Worm (Caenorhabditis elegans): ENCODE data around the gene btb-5.

Gene btb-5

DNA sequence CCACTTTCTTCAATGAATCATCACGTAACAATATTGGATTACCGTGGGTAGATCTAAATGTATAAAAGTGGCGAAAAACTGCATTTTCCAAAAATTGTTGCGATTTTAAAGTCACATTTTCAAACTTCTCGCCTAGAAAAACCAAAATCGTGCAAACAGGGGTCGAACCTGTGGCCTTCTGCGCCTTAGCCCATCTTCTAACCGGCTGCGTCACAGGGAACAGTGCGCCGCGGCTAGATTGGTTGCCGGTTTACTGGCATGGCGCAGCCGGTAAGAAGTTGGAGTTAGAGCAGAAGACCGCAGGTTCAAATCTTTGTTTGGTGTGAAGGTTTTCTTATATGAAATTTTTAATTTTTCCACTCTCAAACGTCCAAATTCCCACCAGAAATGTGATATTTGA, 11.9 kb downstream of the btb-5 start:
- TF ChIP-seq sdc-2 (tag; optimal IDR thresholded peaks at IDR 0.05), result no peak
- no peak for TF ChIP-seq T23F11.4 (GFP tag; optimal IDR thresholded peaks at IDR 0.05)
- no peak for TF ChIP-seq hlh-15 (tag; optimal IDR thresholded peaks at IDR 0.05)
- no peak for TF ChIP-seq ceh-31 (tag; optimal IDR thresholded peaks at IDR 0.05)
- TF ChIP-seq tbx-7 (tag; optimal IDR thresholded peaks at IDR 0.05), result no peak
- TF ChIP-seq C38D4.7 (GFP tag; optimal IDR thresholded peaks at IDR 0.05), result no peak
- no peak for TF ChIP-seq dmd-4 (tag; optimal IDR thresholded peaks at IDR 0.05; ENCODE audit: borderline replicate concordance)
- no peak for TF ChIP-seq unc-55 (GFP tag; optimal IDR thresholded peaks at IDR 0.05)
- TF ChIP-seq dve-1 (tag; optimal IDR thresholded peaks at IDR 0.05), result no peak
- TF ChIP-seq gmeb-2 (tag; optimal IDR thresholded peaks at IDR 0.05), result no peak
- TF ChIP-seq ceh-45 (GFP tag; IDR thresholded peaks at IDR 0.05), result no peak
- TF ChIP-seq ceh-24 (tag; optimal IDR thresholded peaks at IDR 0.05), result no peak
- TF ChIP-seq lin-11 (tag; optimal IDR thresholded peaks at IDR 0.05), result no peak
- no peak for TF ChIP-seq nfya-1 (tag; optimal IDR thresholded peaks at IDR 0.05)

DNA sequence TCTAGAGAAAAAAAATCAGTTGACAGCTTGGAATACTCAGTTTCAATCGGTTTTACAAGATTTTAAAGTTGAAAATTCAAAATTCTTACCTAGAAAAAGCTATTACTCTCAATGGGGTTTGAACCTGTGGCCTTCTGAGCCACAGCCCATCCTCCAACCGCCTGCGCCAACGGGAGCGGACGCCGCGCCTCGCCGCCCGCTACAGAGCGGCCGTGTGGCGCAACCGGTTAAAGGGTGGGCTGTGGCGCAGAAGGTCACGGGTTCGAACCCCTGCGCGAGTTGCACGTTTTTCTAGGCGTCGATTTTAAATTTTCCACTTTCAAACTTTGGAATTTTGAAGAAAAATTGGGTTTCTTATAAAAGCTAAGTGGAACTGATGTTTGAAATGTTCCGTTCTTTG, 12.6 kb downstream of the btb-5 start:
- TF ChIP-seq unc-86 (tag; optimal IDR thresholded peaks at IDR 0.05), result peak; percentile 24
- no peak for TF ChIP-seq unc-42 (tag; optimal IDR thresholded peaks at IDR 0.05)

- TF ChIP-seq rnt-1 (tag; optimal IDR thresholded peaks at IDR 0.05), result no peak
- no peak for TF ChIP-seq ceh-31 (tag; optimal IDR thresholded peaks at IDR 0.05)
- no peak for TF ChIP-seq ceh-2 (tag; optimal IDR thresholded peaks at IDR 0.05)
- no peak for TF ChIP-seq C08G9.2 (tag; optimal IDR thresholded peaks at IDR 0.05)
- TF ChIP-seq gmeb-2 (tag; optimal IDR thresholded peaks at IDR 0.05), result no peak
- TF ChIP-seq ceh-14 (tag; optimal IDR thresholded peaks at IDR 0.05), result no peak
- TF ChIP-seq npax-4 (tag; optimal IDR thresholded peaks at IDR 0.05), result no peak
- TF ChIP-seq odd-2 (tag; optimal IDR thresholded peaks at IDR 0.05), result no peak
- no peak for TF ChIP-seq pqm-1 (tag; optimal IDR thresholded peaks at IDR 0.05)
- TF ChIP-seq ceh-18 (tag; optimal IDR thresholded peaks at IDR 0.05), result no peak
- no peak for TF ChIP-seq C38D4.7 (GFP tag; optimal IDR thresholded peaks at IDR 0.05)
These were observed 18.2 kb downstream of the btb-5 start for ce11 chrIII:42725-43124.

DNA sequence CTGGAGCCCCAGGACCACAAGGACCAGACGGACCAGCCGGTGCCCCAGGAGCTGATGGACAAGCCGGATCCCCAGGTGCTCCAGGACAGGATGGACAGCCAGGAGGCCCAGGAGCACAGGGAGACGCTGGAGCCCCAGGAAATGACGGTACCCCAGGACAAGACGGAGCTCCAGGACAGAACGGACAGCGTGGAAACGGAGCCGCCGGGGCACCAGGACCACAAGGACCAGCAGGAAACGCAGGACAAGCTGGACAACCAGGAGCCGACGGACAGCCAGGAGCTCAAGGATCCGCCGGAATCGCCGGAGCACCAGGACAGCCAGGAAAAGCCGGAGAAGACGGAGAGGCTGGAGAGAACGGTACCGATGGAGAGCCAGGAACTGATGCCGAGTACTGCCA, 19.5 kb downstream of the btb-5 start:
- TF ChIP-seq fkh-10 (GFP tag; optimal IDR thresholded peaks at IDR 0.05) (no peak), ceh-24 (tag; optimal IDR thresholded peaks at IDR 0.05) (no peak), ahr-1 (tag; optimal IDR thresholded peaks at IDR 0.05) (no peak)

DNA sequence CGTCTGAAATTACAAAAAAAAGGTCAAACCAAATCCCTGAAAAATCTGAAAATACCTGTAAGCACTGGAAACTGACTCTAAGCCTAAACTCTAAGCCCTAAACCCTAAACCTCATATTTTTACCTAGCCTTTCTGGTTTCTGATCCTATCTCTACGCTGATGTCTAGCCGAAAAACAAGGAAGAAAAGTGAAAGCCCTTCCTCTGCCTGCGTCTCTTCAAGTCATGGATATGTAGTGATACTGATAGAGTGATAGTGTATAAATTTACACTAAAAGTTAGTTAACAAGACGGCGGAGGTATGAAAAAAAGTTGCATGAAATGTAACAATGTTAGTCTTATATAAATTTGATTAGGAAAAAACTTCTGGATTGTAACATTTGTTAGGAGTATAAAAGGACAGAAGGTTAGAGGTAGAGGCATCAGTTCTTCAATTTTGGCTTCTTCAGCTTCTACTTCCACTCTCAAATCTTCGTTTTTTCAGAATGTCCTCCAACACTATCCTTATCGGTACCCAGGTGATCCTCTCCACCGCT, 20.3 kb downstream of the btb-5 start, which contains the start of gene col-88:
Gene col-88 (plus strand): TSS at position 484 of the 534 bp plus-strand sequence.
- no peak for TF ChIP-seq pat-9 (tag; optimal IDR thresholded peaks at IDR 0.05)
- TF ChIP-seq nfya-1 (tag; optimal IDR thresholded peaks at IDR 0.05), result no peak
- no peak for TF ChIP-seq rnt-1 (tag; optimal IDR thresholded peaks at IDR 0.05)
- TF ChIP-seq elt-4 (tag; optimal IDR thresholded peaks at IDR 0.05), result no peak
- no peak for TF ChIP-seq pros-1 (tag; optimal IDR thresholded peaks at IDR 0.05)
- TF ChIP-seq mec-3 (tag; optimal IDR thresholded peaks at IDR 0.05; ENCODE audit: borderline replicate concordance), result no peak
- no peak for TF ChIP-seq unc-42 (tag; optimal IDR thresholded peaks at IDR 0.05)
- TF ChIP-seq ceh-31 (tag; optimal IDR thresholded peaks at IDR 0.05), result no peak
- TF ChIP-seq C38D4.7 (GFP tag; optimal IDR thresholded peaks at IDR 0.05), result no peak
- TF ChIP-seq unc-3 (GFP tag; conservative IDR thresholded peaks at IDR 0.05), result no peak
- TF ChIP-seq unc-3 (tag; optimal IDR thresholded peaks at IDR 0.05), result no peak
- no peak for TF ChIP-seq ceh-6 (GFP tag; optimal IDR thresholded peaks at IDR 0.05)
- TF ChIP-seq hlh-13 (GFP tag; optimal IDR thresholded peaks at IDR 0.05), result no peak
- no peak for TF ChIP-seq F13H6.1 (tag; optimal IDR thresholded peaks at IDR 0.05)
- TF ChIP-seq ceh-9 (tag; optimal IDR thresholded peaks at IDR 0.05), result no peak
- TF ChIP-seq hlh-30 (tag; optimal IDR thresholded peaks at IDR 0.05; ENCODE audit: insufficient read depth), result no peak
